Worm (Caenorhabditis elegans): ENCODE data around the gene sdz-31.

sdz-31 gene

ce11 chrV:9924389-9924788, 44.4 kb downstream of the sdz-31 start:
- TF ChIP-seq lin-26 (GFP tag; IDR thresholded peaks at IDR 0.05) (no peak), him-1 (tag; optimal IDR thresholded peaks at IDR 0.05) (no peak), ceh-79 (tag; optimal IDR thresholded peaks at IDR 0.05) (no peak), egrh-3 (GFP tag; IDR thresholded peaks at IDR 0.05) (no peak), nfya-2 (GFP tag; IDR thresholded peaks at IDR 0.05) (no peak), gei-17 (GFP tag; optimal IDR thresholded peaks at IDR 0.05) (no peak), ztf-28 (GFP tag; IDR thresholded peaks at IDR 0.05) (no peak), rcor-1 (GFP tag; IDR thresholded peaks at IDR 0.05) (no peak), hsf-1 (GFP tag; IDR thresholded peaks at IDR 0.05) (no peak), F49E8.2 (tag; optimal IDR thresholded peaks at IDR 0.05; ENCODE audit: insufficient read depth) (no peak), akir-1 (GFP tag; optimal IDR thresholded peaks at IDR 0.05) (no peak), cebp-2 (GFP tag; IDR thresholded peaks at IDR 0.05) (no peak), cebp-1 (GFP tag; IDR thresholded peaks at IDR 0.05) (no peak), cebp-1 (tag; optimal IDR thresholded peaks at IDR 0.05) (no peak), hlh-26 (GFP tag; conservative IDR thresholded peaks at IDR 0.05) (no peak)

- TF ChIP-seq mxl-1 (tag; optimal IDR thresholded peaks at IDR 0.05) (no peak), athp-1 (tag; optimal IDR thresholded peaks at IDR 0.05) (no peak), F55B11.4 (tag; optimal IDR thresholded peaks at IDR 0.05; ENCODE audit: borderline replicate concordance, insufficient read depth) (no peak), aptf-3 (GFP tag; IDR thresholded peaks at IDR 0.05) (no peak), nhr-80 (tag; optimal IDR thresholded peaks at IDR 0.05) (peak; percentile 87), dpff-1 (tag; optimal IDR thresholded peaks at IDR 0.05) (no peak), rec-8 (tag; optimal IDR thresholded peaks at IDR 0.05) (no peak), cebp-1 (GFP tag; IDR thresholded peaks at IDR 0.05) (no peak), cebp-1 (tag; optimal IDR thresholded peaks at IDR 0.05) (no peak), ccch-3 (GFP tag; optimal IDR thresholded peaks at IDR 0.05) (no peak), him-1 (tag; optimal IDR thresholded peaks at IDR 0.05) (no peak), hsf-1 (GFP tag; IDR thresholded peaks at IDR 0.05) (no peak), egl-44 (GFP tag; IDR thresholded peaks at IDR 0.05) (no peak), attf-3 (GFP tag; conservative IDR thresholded peaks at IDR 0.05) (no peak), let-607 (tag; optimal IDR thresholded peaks at IDR 0.05) (peak in 1 of 2 experiments; percentile 6), ztf-25 (GFP tag; IDR thresholded peaks at IDR 0.05) (no peak)
Observed at ce11 chrV:9925647-9926046, 45.7 kb downstream of the sdz-31 start.

DNA sequence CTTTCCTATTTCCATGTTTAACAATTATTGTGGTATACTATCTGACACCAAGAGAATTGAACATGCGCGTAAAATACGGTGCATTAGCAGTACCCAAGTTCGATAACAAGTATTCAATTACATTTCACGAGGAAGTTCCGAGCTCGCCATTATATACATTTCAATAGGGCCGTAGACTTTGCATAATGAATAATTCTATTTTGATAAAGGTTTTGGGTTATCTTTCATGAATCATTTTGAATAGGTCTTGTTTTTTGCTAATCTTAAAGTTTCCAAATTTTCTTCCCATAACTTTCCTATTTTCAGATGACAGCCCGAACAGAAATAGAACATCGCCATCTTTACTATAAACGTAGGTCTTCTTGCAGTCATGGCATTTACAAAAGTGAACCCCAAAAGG, 46.3 kb downstream of the sdz-31 start, which contains the start of gene C50H2.13:
C50H2.13 (plus strand) TSS at position 301 of the 400 bp plus-strand sequence.
- no peak for TF ChIP-seq F49E8.2 (tag; optimal IDR thresholded peaks at IDR 0.05; ENCODE audit: insufficient read depth)
- no peak for TF ChIP-seq ztf-18 (tag; optimal IDR thresholded peaks at IDR 0.05)
- TF ChIP-seq ztf-28 (GFP tag; IDR thresholded peaks at IDR 0.05), result no peak

- TF ChIP-seq K12H6.12 (tag; optimal IDR thresholded peaks at IDR 0.05) (no peak), nfyb-1 (GFP tag; IDR thresholded peaks at IDR 0.05) (0 out of 2 replicates have a peak, but pooled peaks have one; percentile 53), lsl-1 (GFP tag; optimal IDR thresholded peaks at IDR 0.05) (peak; percentile 56), hrde-1 (tag; optimal IDR thresholded peaks at IDR 0.05; ENCODE audit: borderline replicate concordance) (peak; percentile 35)
Observed at ce11 chrV:9927381-9927780, 47.4 kb downstream of the sdz-31 start.

DNA sequence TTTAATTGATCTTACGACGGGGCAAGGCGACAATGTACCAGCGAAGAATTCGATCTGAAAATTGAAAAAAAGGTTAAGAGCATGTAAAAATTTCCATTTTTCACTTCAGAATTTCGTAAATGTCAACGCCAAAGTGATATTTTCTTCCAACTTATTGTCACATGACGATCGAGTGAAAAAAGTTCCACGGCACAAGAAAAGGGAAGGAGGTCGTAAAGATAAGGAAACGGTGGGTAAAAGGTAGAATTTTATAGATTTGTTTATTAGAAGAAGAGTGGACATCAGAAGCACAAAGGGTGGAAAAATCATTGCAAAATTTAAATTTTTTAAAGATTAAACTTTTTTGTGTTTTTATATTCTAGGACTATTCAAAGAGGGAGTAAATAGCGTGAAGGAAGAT, 48.0 kb downstream of the sdz-31 start:
- TF ChIP-seq rcor-1 (GFP tag; IDR thresholded peaks at IDR 0.05), result no peak
- TF ChIP-seq Y53G8AR.9 (GFP tag; conservative IDR thresholded peaks at IDR 0.05), result 0 out of 2 replicates have a peak, but pooled peaks have one; percentile 44
- peak; percentile 60 for TF ChIP-seq nhr-80 (tag; optimal IDR thresholded peaks at IDR 0.05)
- peak; percentile 43 to 49 for TF ChIP-seq let-607 (tag; optimal IDR thresholded peaks at IDR 0.05)

Measured in whole organism, young adult.